Worm (Caenorhabditis elegans): ENCODE measurements around the gene C37H5.14.

DNA sequence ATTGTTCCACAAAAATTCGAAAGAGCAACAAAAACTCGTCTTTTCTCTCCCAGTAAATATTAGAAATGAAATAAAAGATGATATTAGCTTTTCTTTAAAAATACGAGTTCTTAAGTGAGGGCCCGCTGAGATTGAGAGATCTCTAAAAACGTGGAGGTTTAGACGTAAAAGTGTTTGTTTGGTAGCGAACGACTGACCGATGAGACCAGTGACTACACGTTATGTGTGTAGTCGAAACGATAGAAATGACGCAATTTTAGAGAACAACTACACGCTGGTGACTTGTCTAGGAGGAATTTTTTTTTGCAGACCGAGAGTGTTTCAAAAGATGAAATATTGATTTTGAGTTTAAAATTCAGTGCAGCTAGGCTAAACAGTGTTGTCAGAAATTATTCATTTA is 28.6 kb upstream of the C37H5.14 start, which contains the start of gene C37H5.13:
- TF ChIP-seq him-1 (tag; optimal IDR thresholded peaks at IDR 0.05) (no peak), dao-5 (tag; optimal IDR thresholded peaks at IDR 0.05) (no peak), W03F9.2 (tag; optimal IDR thresholded peaks at IDR 0.05) (no peak)
